Fruit fly (Drosophila melanogaster) whole organism, embryonic: Measurements from ENCODE around the gene CG10747.

ENCODE experiments used
- CG12299 ChIP-seq: fragments of 200-800 bp; sonication (Bioruptor generic); optimal IDR thresholded peaks from 2 replicates; lab custom pipeline; 2018; ENCODE audit warnings: missing biosample characterization, mild to moderate bottlenecking, missing genetic modification characterization
- CG1233 ChIP-seq: fragments of 200-800 bp; sonication (Bioruptor generic); optimal IDR thresholded peaks from 4 replicates; lab custom pipeline; 2018; ENCODE audit warnings: missing biosample characterization, mild to moderate bottlenecking, missing genetic modification characterization
- CG12659 ChIP-seq: fragments of 200-800 bp; sonication (Bioruptor generic); optimal IDR thresholded peaks from 3 replicates; lab custom pipeline; 2017; ENCODE audit warnings: mild to moderate bottlenecking, missing biosample characterization, missing genetic modification reagents, missing genetic modification characterization
- CG12744 ChIP-seq: fragments of 200-800 bp; sonication (Bioruptor generic); optimal IDR thresholded peaks from 2 replicates; lab custom pipeline; 2016; ENCODE audit warnings: missing biosample characterization, missing genetic modification characterization
- CG12769 ChIP-seq: fragments of 200-800 bp; sonication (Bioruptor generic); optimal IDR thresholded peaks from 2 replicates; lab custom pipeline; 2019; ENCODE audit warnings: missing biosample characterization, mild to moderate bottlenecking, missing genetic modification characterization, moderate library complexity
- CG12942 ChIP-seq: fragments of 200-800 bp; sonication (Bioruptor generic); optimal IDR thresholded peaks from 3 replicates; lab custom pipeline; 2016; ENCODE audit warnings: missing biosample characterization, missing genetic modification characterization
- CG13624 ChIP-seq: fragments of 200-800 bp; sonication (Bioruptor generic); optimal IDR thresholded peaks from 2 replicates; lab custom pipeline; 2016; ENCODE audit warnings: missing biosample characterization, missing genetic modification characterization
- CG15514 ChIP-seq: fragments of 200-800 bp; sonication (Bioruptor generic); optimal IDR thresholded peaks from 3 replicates; lab custom pipeline; 2017; ENCODE audit warnings: missing biosample characterization, missing genetic modification characterization, mild to moderate bottlenecking, moderate library complexity, missing genetic modification reagents
- CG1602 ChIP-seq: fragments of 200-800 bp; sonication (Bioruptor generic); optimal IDR thresholded peaks from 3 replicates; lab custom pipeline; 2016; ENCODE audit warnings: missing biosample characterization, missing genetic modification characterization
- CG1792 ChIP-seq: fragments of 200-800 bp; sonication (Bioruptor generic); optimal IDR thresholded peaks from 2 replicates; lab custom pipeline; 2016; ENCODE audit warnings: missing biosample characterization, missing genetic modification characterization
- CG18262 ChIP-seq: fragments of 200-800 bp; optimal IDR thresholded peaks from 3 replicates; lab custom pipeline; 2019; ENCODE audit warnings: missing biosample characterization, mild to moderate bottlenecking, missing genetic modification characterization, moderate library complexity
- CG18476 ChIP-seq: fragments of 200-800 bp; sonication (Bioruptor generic); optimal IDR thresholded peaks from 2 replicates; lab custom pipeline; 2016; ENCODE audit warnings: missing biosample characterization, mild to moderate bottlenecking, missing genetic modification characterization
- CG18599 ChIP-seq: fragments of 200-800 bp; sonication (Bioruptor generic); optimal IDR thresholded peaks from 3 replicates; lab custom pipeline; 2017; ENCODE audit warnings: missing biosample characterization, missing genetic modification characterization, mild to moderate bottlenecking, moderate library complexity, missing genetic modification reagents
- CG2202 ChIP-seq: fragments of 200-800 bp; sonication (Bioruptor generic); optimal IDR thresholded peaks from 2 replicates; lab custom pipeline; 2018; ENCODE audit warnings: missing biosample characterization, mild to moderate bottlenecking, missing genetic modification characterization
- CG33213 ChIP-seq: fragments of 200-800 bp; sonication (Bioruptor generic); optimal IDR thresholded peaks from 3 replicates; lab custom pipeline; 2016; ENCODE audit warnings: missing biosample characterization, missing genetic modification characterization
- CG5180 ChIP-seq: fragments of 200-800 bp; sonication (Bioruptor generic); optimal IDR thresholded peaks from 3 replicates; lab custom pipeline; 2017; ENCODE audit warnings: missing biosample characterization, missing genetic modification characterization, mild to moderate bottlenecking, moderate library complexity, missing genetic modification reagents
- CG7745 ChIP-seq: fragments of 200-800 bp; sonication (Bioruptor generic); optimal IDR thresholded peaks from 2 replicates; lab custom pipeline; 2018; ENCODE audit warnings: missing biosample characterization, mild to moderate bottlenecking, missing genetic modification characterization, moderate library complexity
- CG7963 ChIP-seq: fragments of 200-800 bp; sonication (Bioruptor generic); IDR thresholded peaks from 3 replicates; pipeline ENCODE4 v1.3.6; 2022; ENCODE audit warnings: missing biosample characterization, missing genetic modification characterization; ENCODE audit not compliant: partially characterized antibody
- CG8359 ChIP-seq: fragments of 200-800 bp; sonication (Bioruptor generic); optimal IDR thresholded peaks from 2 replicates; lab custom pipeline; 2017; ENCODE audit warnings: missing biosample characterization, mild to moderate bottlenecking, missing genetic modification characterization, borderline replicate concordance
- CG8478 ChIP-seq: fragments of >200 bp; optimal IDR thresholded peaks from 2 replicates; lab custom pipeline; 2018
- CG8924 ChIP-seq: fragments of 200-800 bp; optimal IDR thresholded peaks from 3 replicates; lab custom pipeline; 2019; ENCODE audit warnings: missing biosample characterization, mild to moderate bottlenecking, missing genetic modification characterization, moderate library complexity
- Dip2 ChIP-seq: fragments of 200-800 bp; sonication (Bioruptor generic); IDR thresholded peaks from 2 replicates; pipeline ENCODE4 v1.3.6; 2022; ENCODE audit warnings: missing biosample characterization, missing genetic modification characterization
- H15 ChIP-seq: fragments of 200-800 bp; sonication (Bioruptor generic); IDR thresholded peaks from 3 replicates; pipeline ENCODE4 v1.3.6; 2022; ENCODE audit warnings: missing biosample characterization, missing genetic modification characterization
- HHEX ChIP-seq: fragments of 200-800 bp; sonication (Bioruptor generic); optimal IDR thresholded peaks from 3 replicates; lab custom pipeline; 2017; ENCODE audit warnings: missing biosample characterization, mild to moderate bottlenecking, missing genetic modification characterization, missing genetic modification reagents
- HLH4C ChIP-seq: fragments of 200-800 bp; sonication (Bioruptor generic); IDR thresholded peaks from 3 replicates; pipeline ENCODE4 v1.3.6; 2022; ENCODE audit warnings: missing biosample characterization, missing genetic modification characterization; ENCODE audit not compliant: partially characterized antibody
- Hand ChIP-seq: fragments of 200-800 bp; sonication (Bioruptor generic); optimal IDR thresholded peaks from 2 replicates; lab custom pipeline; 2017; ENCODE audit warnings: mild to moderate bottlenecking, missing biosample characterization, missing genetic modification reagents, missing genetic modification characterization
- Hr39 ChIP-seq: fragments of >200 bp; optimal IDR thresholded peaks from 2 replicates; lab custom pipeline; 2017
- Hr78 ChIP-seq, 2 experiments: fragments of 200-800 bp in 1 of 2; fragments of >200 bp in 1 of 2; sonication (Bioruptor generic) in 1 of 2; optimal IDR thresholded peaks; 2 replicates each; lab custom pipeline; 2017 to 2019; ENCODE audit warnings: missing biosample characterization in 2 of 2, missing genetic modification characterization in 2 of 2, mild to moderate bottlenecking in 1 of 2, moderate library complexity in 1 of 2
- Jarid2 ChIP-seq: fragments of 200-800 bp; sonication (Bioruptor generic); optimal IDR thresholded peaks from 3 replicates; lab custom pipeline; 2017; ENCODE audit warnings: mild to moderate bottlenecking, missing biosample characterization, missing genetic modification reagents, missing genetic modification characterization
- Lhr ChIP-seq: fragments of 200-800 bp; sonication (Bioruptor generic); optimal IDR thresholded peaks from 3 replicates; lab custom pipeline; 2017; ENCODE audit warnings: mild to moderate bottlenecking, missing biosample characterization, missing genetic modification reagents, missing genetic modification characterization
- NfI ChIP-seq: fragments of 200-800 bp; sonication (Bioruptor generic); optimal IDR thresholded peaks from 3 replicates; lab custom pipeline; 2018; ENCODE audit warnings: missing biosample characterization, mild to moderate bottlenecking, missing genetic modification characterization, moderate library complexity
- Rfx ChIP-seq: fragments of 200-800 bp; sonication (Bioruptor generic); IDR thresholded peaks from 2 replicates; pipeline ENCODE4 v1.3.6; 2022; ENCODE audit warnings: missing biosample characterization, missing genetic modification characterization
- Sin3A ChIP-seq: fragments of >200 bp; optimal IDR thresholded peaks from 2 replicates; lab custom pipeline; 2018
- Six4 ChIP-seq: fragments of 200-800 bp; sonication (Bioruptor generic); optimal IDR thresholded peaks from 2 replicates; lab custom pipeline; 2016; ENCODE audit warnings: missing biosample characterization, missing genetic modification characterization
- Sry-β ChIP-seq: fragments of 200-800 bp; sonication (Bioruptor generic); optimal IDR thresholded peaks from 2 replicates; lab custom pipeline; 2018; ENCODE audit warnings: missing biosample characterization, mild to moderate bottlenecking, missing genetic modification characterization, moderate library complexity
- ab ChIP-seq: fragments of 200-800 bp; sonication (Bioruptor generic); optimal IDR thresholded peaks from 2 replicates; lab custom pipeline; 2016; ENCODE audit warnings: missing biosample characterization, missing genetic modification characterization
- ato ChIP-seq: fragments of 200-800 bp; sonication (Bioruptor generic); IDR thresholded peaks from 2 replicates; pipeline ENCODE4 v1.3.6; 2022; ENCODE audit warnings: missing biosample characterization, missing genetic modification characterization; ENCODE audit not compliant: partially characterized antibody
- crol ChIP-seq: fragments of 200-800 bp; sonication (Bioruptor generic); IDR thresholded peaks from 2 replicates; pipeline ENCODE4 v1.3.6; 2022; ENCODE audit warnings: missing biosample characterization, missing genetic modification characterization
- dpn ChIP-seq, 2 experiments: fragments of 200-800 bp; sonication (Bioruptor generic); optimal IDR thresholded peaks; 3 replicates each; lab custom pipeline; 2016; ENCODE audit warnings: missing biosample characterization in 2 of 2, missing genetic modification characterization in 2 of 2
- exex ChIP-seq: fragments of 200-800 bp; sonication (Bioruptor generic); optimal IDR thresholded peaks from 4 replicates; lab custom pipeline; 2018; ENCODE audit warnings: missing biosample characterization, mild to moderate bottlenecking, missing genetic modification characterization, moderate library complexity
- gfzf ChIP-seq: fragments of 200-800 bp; sonication (Bioruptor generic); optimal IDR thresholded peaks from 2 replicates; lab custom pipeline; 2016; ENCODE audit warnings: missing biosample characterization, mild to moderate bottlenecking, missing genetic modification characterization, moderate library complexity
- jing ChIP-seq: fragments of 200-800 bp; sonication (Bioruptor generic); optimal IDR thresholded peaks from 2 replicates; lab custom pipeline; 2018; ENCODE audit warnings: missing biosample characterization, mild to moderate bottlenecking, missing genetic modification characterization
- kah ChIP-seq: fragments of 200-800 bp; sonication (Bioruptor generic); optimal IDR thresholded peaks from 2 replicates; lab custom pipeline; 2018; ENCODE audit warnings: missing biosample characterization, mild to moderate bottlenecking, missing genetic modification characterization
- nerfin-2 ChIP-seq: fragments of 200-800 bp; sonication (Bioruptor generic); IDR thresholded peaks from 2 replicates; pipeline ENCODE4 v1.3.6; 2022; ENCODE audit warnings: missing biosample characterization, missing genetic modification characterization; ENCODE audit not compliant: partially characterized antibody
- peb ChIP-seq: fragments of 200-800 bp; sonication (Bioruptor generic); IDR thresholded peaks from 2 replicates; pipeline ENCODE4 v1.3.6; 2022; ENCODE audit warnings: missing biosample characterization, missing genetic modification characterization
- pnt ChIP-seq: fragments of 200-800 bp; sonication (Bioruptor generic); optimal IDR thresholded peaks from 3 replicates; lab custom pipeline; 2016; ENCODE audit warnings: missing biosample characterization, missing genetic modification characterization
- ssp ChIP-seq: fragments of 200-800 bp; sonication (Bioruptor generic); IDR thresholded peaks from 2 replicates; pipeline ENCODE4 v1.3.6; 2022; ENCODE audit warnings: missing biosample characterization, missing genetic modification characterization
- stc ChIP-seq: fragments of 200-800 bp; sonication (Bioruptor generic); IDR thresholded peaks from 2 replicates; pipeline ENCODE4 v1.3.6; 2022; ENCODE audit warnings: missing biosample characterization, missing genetic modification characterization
- sug ChIP-seq: fragments of 200-800 bp; optimal IDR thresholded peaks from 2 replicates; lab custom pipeline; 2019; ENCODE audit warnings: missing biosample characterization, mild to moderate bottlenecking, missing genetic modification characterization, moderate library complexity
- wdn ChIP-seq: fragments of 200-800 bp; sonication (Bioruptor generic); IDR thresholded peaks from 2 replicates; pipeline ENCODE4 v1.3.6; 2022; ENCODE audit warnings: missing biosample characterization, missing genetic modification characterization

The CG10747 gene

dm6 chr2L:20097105-20097631, 6.0 kb upstream of the CG10747 start, which contains the start of the genes mRpS18B and Kua (continued):
- TF ChIP-seq crol (GFP tag; lab: Robert Waterston, UW) (no peak), CG12769 (tag; lab: Kevin White, UChicago) (peak; percentile 7), ab (GFP tag; lab: Kevin White, UChicago) (no peak), Sin3A (lab: Kevin White, UChicago) (no peak), gfzf (no peak), ato (GFP tag; lab: Robert Waterston, UW) (peak; percentile 34), CG12942 (GFP tag; lab: Kevin White, UChicago) (peak; percentile 59), CG33213 (GFP tag; lab: Kevin White, UChicago) (peak; percentile 13), CG8924 (tag; lab: Kevin White, UChicago) (peak; percentile 53), Lhr (GFP tag; lab: Kevin White, UChicago) (peak; percentile 45), CG1233 (GFP tag; lab: Kevin White, UChicago) (peak; percentile 14), Hand (GFP tag; lab: Kevin White, UChicago) (no peak), HHEX (peak; percentile 35), sug (peak; percentile 67), jing (GFP tag; lab: Kevin White, UChicago) (no peak), nerfin-2 (GFP tag; lab: Robert Waterston, UW) (no peak), CG12299 (tag; lab: Kevin White, UChicago) (peak; percentile 50), CG13624 (peak; percentile 26), HLH4C (GFP tag; lab: Robert Waterston, UW) (no peak; the same call in 2 of the 3 replicates), CG8478 (lab: Kevin White, UChicago) (no peak), Six4 (peak; percentile 50), Hr78 (GFP tag; optimal IDR thresholded peaks at IDR 0.05; lab: Kevin White, UChicago) (no peak), exex (no peak), wdn (GFP tag; lab: Robert Waterston, UW) (no peak), Dip2 (no peak), Jarid2 (GFP tag; lab: Kevin White, UChicago) (no peak), CG2202 (tag; lab: Kevin White, UChicago) (no peak), CG5180 (GFP tag; lab: Kevin White, UChicago) (no peak), CG18599 (peak; percentile 51), ssp (GFP tag; lab: Robert Waterston, UW) (peak; percentile 60), CG12659 (GFP tag; lab: Kevin White, UChicago) (peak; percentile 67), Sry-β (GFP tag; lab: Kevin White, UChicago) (no peak), CG15514 (GFP tag; lab: Kevin White, UChicago) (peak; percentile 63), dpn (GFP tag; optimal IDR thresholded peaks at IDR 0.05; lab: Kevin White, UChicago) (peak; percentile 44 to 53), CG7745 (no peak), CG12744 (no peak), H15 (peak; percentile 52; the same call in 1 of the 3 replicates), CG18262 (tag; lab: Kevin White, UChicago) (peak; percentile 60), Rfx (GFP tag; lab: Robert Waterston, UW) (peak; percentile 85), kah (GFP tag; lab: Kevin White, UChicago) (peak; percentile 47), peb (GFP tag; lab: Robert Waterston, UW) (0 out of 2 replicates have a peak, but pooled peaks have one; percentile 19), CG8359 (no peak), CG7963 (GFP tag; lab: Robert Waterston, UW) (peak; percentile 41; the same call in 1 of the 3 replicates), NfI (GFP tag; lab: Kevin White, UChicago) (peak; percentile 62), CG1602 (GFP tag; lab: Kevin White, UChicago) (peak; percentile 25), CG1792 (GFP tag; lab: Kevin White, UChicago) (no peak), Hr39 (lab: Kevin White, UChicago) (no peak), CG18476 (GFP tag; lab: Kevin White, UChicago) (peak; percentile 45), pnt (GFP tag; lab: Kevin White, UChicago) (no peak), stc (peak; percentile 23; the same call in 1 of the 2 replicates)
